Worm (Caenorhabditis elegans) whole organism, dauer: ENCODE data around the gene clec-24.

Source experiments
- unc-62 ChIP-seq: sonication (generic microtip); optimal IDR thresholded peaks from 2 replicates; lab custom pipeline; 2017; ENCODE audit warnings: missing biosample characterization, missing genetic modification reagents, missing genetic modification characterization

clec-24 gene

ce11 chrV:16848498-16848897, 13.3 kb upstream of the clec-24 start, which contains the start of the genes clec-36 and clec-26:
clec-36 (minus strand) TSS chrV:16848598.
clec-26 (plus strand) TSS chrV:16848611.
- TF ChIP-seq unc-62 (GFP tag; lab: Kevin White, UChicago): no peak

DNA sequence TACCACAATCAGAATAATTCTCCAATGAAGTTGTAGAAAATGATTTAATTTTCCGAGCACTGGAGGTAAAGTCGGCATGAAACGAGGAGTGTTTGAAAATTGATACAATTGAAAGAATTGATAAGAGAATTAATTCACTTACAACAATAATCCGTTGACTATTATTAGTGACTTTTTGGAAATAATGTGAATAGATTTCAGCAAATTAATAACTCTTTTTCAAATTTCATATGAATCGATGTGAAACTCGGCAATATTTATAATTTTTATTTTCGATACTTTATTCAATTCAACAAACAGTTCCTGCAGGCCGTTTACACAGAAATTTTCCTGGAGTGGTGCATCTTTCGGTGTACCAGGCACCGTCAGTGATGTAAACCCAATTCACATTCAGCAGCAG, 9.8 kb upstream of the clec-24 start, which contains the start of gene clec-37:
Gene clec-37, minus strand, starts transcription at position 101 of the 400 bp plus-strand sequence.
- no peak for TF ChIP-seq unc-62 (GFP tag; lab: Kevin White, UChicago)

ce11 chrV:16853956-16854683, 7.7 kb upstream of the clec-24 start, which contains the start of the genes clec-35 and clec-27:
clec-35 (minus strand) TSS chrV:16854056.
clec-27 (plus strand) TSS chrV:16854633.
- TF ChIP-seq unc-62 (GFP tag; lab: Kevin White, UChicago): no peak

- no peak for TF ChIP-seq unc-62 (GFP tag; lab: Kevin White, UChicago)
These were observed 3.8 kb upstream of the clec-24 start, which contains the start of the genes clec-31 and clec-22 for ce11 chrV:16857977-16858479. clec-31 (minus strand) TSS chrV:16858077. clec-22 (plus strand) TSS chrV:16858429.

DNA sequence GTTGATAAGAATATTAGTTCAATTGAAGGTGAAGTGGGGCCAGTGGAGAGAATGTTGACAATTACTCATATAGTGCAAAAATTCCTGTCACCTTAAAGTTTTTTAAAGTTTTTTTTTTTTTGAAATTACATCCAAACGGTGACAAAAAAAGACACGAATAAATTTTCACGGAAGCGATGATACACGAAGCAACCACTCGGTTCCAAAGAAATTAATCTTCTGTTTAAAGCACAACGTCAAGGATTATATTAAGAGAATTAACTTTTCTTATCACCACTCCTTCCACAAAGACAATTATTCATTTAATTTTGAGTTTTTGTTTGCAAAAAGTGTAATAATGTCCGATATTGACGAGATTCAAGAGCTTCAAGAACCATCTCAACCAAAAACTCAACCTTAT, 3.6 kb downstream of the clec-24 start, which contains the start of gene clec-28:
Gene clec-28, plus strand, starts transcription at position 301 of the 400 bp plus-strand sequence.
- no peak for TF ChIP-seq unc-62 (GFP tag; lab: Kevin White, UChicago)

DNA sequence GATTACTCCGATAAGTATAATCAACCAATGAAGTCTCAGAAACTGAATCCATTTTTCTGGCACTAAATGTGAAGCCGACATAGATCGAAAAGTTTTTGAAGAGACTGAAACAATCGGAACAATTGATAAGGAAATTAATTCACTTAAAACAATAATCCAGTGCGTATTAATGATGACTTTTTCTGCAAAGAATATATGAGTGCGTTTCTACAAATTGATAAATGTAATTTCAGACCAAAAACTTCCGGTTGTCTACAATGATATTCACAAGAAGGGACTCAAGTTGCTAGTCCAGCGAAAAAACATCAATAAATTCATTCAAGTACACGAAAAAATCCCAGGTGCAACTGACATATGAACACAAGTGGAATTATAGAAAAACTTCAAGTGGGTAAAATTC, 7.9 kb downstream of the clec-24 start, which contains the start of gene clec-33:
Gene clec-33, minus strand, starts transcription at position 101 of the 400 bp plus-strand sequence.
- no peak for TF ChIP-seq unc-62 (GFP tag; lab: Kevin White, UChicago)

ce11 chrV:16871387-16871786, 9.6 kb downstream of the clec-24 start, which contains the start of gene thn-4:
thn-4 (minus strand) TSS chrV:16871487.
- TF ChIP-seq unc-62 (GFP tag; lab: Kevin White, UChicago): no peak

ce11 chrV:16873642-16874041, 11.8 kb downstream of the clec-24 start, which contains the start of gene srw-23:
srw-23 (plus strand) TSS chrV:16873942.
- no peak for TF ChIP-seq unc-62 (GFP tag; lab: Kevin White, UChicago)

ce11 chrV:16874966-16875365, 13.2 kb downstream of the clec-24 start, which contains the start of gene F49A5.10:
F49A5.10 (plus strand) TSS chrV:16875266.
- TF ChIP-seq unc-62 (GFP tag; lab: Kevin White, UChicago): no peak

DNA sequence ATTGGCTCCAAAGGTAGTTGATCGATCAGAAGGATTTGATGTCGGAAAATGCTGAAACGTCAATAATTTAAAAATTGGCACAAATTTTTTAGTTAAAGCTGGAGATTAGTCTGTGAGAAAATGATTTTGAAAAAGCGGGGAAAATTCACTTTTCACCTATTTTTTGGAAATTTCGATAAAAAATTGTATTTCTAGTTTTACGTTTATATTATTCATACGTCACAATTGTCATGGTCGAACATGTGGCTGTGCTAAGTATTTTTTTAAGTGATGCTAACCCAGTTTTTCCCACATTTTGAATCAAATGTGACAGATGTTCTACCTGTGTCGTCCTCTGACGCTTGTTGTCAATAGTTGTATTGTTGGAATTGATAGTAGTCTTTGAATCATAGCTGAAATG, 17.7 kb downstream of the clec-24 start:
- TF ChIP-seq unc-62 (GFP tag; lab: Kevin White, UChicago): no peak

DNA sequence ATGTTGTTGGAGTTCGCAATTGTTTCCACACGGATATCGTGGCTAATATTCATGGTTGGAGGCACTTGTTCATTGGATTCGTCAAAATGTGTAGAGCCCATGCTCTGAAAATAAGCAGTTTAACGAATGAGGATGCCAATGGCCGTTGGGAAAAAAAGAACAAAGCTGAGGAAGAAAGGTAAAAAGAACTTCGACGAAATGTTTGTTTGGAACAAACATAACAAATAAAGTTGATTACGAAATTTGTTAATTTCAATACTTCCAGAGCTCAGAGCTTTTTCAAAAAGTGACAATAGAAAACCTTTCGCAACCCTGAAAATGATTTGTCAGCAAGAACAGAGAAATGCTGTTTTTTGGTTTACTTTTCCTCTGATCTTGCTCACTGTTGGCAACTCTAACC, 18.2 kb downstream of the clec-24 start, which contains the start of gene F09C6.3:
Gene F09C6.3, minus strand, starts transcription at position 101 of the 400 bp plus-strand sequence.
- TF ChIP-seq unc-62 (GFP tag; lab: Kevin White, UChicago): no peak

ce11 chrV:16880679-16881078, 18.9 kb downstream of the clec-24 start, which contains the start of gene F09C6.14:
F09C6.14 (plus strand) TSS chrV:16880979.
- no peak for TF ChIP-seq unc-62 (GFP tag; lab: Kevin White, UChicago)

ce11 chrV:16882260-16882918, 20.6 kb downstream of the clec-24 start, which contains the start of the genes F09C6.11 and F09C6.12:
F09C6.11 (minus strand) TSS chrV:16882310.
F09C6.12 (plus strand) TSS chrV:16882868.
- no peak for TF ChIP-seq unc-62 (GFP tag; lab: Kevin White, UChicago)

ce11 chrV:16884744-16885143, 22.9 kb downstream of the clec-24 start, which contains the start of gene F09C6.13:
F09C6.13 (plus strand) TSS chrV:16885044.
- no peak for TF ChIP-seq unc-62 (GFP tag; lab: Kevin White, UChicago)

DNA sequence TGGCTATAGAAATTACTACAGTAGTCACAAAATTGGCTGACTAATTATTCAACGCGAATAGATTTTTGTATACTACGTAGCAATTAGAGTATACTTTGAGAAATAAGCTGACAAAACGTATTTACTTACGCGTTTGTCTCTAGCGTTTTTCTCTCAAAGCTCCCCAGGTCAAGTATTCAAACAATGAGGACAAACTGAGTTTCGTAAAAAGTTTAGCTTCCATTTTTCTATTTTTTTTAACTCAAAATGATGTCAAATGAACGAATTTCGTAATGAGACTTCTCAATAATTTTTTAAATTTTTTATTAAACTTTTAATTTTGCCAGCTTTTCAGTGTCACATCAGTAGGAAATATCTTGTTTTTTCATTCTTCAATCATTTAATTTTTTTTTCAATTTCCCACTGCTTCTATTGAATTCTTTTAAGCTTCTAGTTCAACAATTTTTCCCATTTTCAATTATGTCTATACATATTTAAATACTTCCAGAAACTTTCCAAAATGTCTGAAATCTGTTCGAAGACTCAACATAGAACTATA, 27.0 kb downstream of the clec-24 start, which contains the start of the genes ifas-2 and fbxa-44:
Gene ifas-2, minus strand, starts transcription at position 101 of the 538 bp plus-strand sequence.
Gene fbxa-44, plus strand, starts transcription at position 488 of the 538 bp plus-strand sequence.
- TF ChIP-seq unc-62 (GFP tag; lab: Kevin White, UChicago): no peak
